Worm (Caenorhabditis elegans): ENCODE measurements around the gene srz-82.

srz-82 gene

ce11 chrIV:3440848-3441247 lies 41.8 kb upstream of the srz-82 start, which contains the start of gene grd-10 (continued):
- no peak for TF ChIP-seq akir-1 (GFP tag; optimal IDR thresholded peaks at IDR 0.05)
- TF ChIP-seq athp-1 (tag; optimal IDR thresholded peaks at IDR 0.05): no peak

- TF ChIP-seq hsf-1 (GFP tag; IDR thresholded peaks at IDR 0.05) (no peak), bed-1 (GFP tag; IDR thresholded peaks at IDR 0.05) (no peak), hmg-20 (GFP tag; IDR thresholded peaks at IDR 0.05) (no peak), ztf-22 (GFP tag; optimal IDR thresholded peaks at IDR 0.05) (no peak), lin-54 (GFP tag; optimal IDR thresholded peaks at IDR 0.05) (no peak), hlh-12 (tag; optimal IDR thresholded peaks at IDR 0.05) (no peak), lag-1 (GFP tag; IDR thresholded peaks at IDR 0.05) (no peak), unc-130 (GFP tag; optimal IDR thresholded peaks at IDR 0.05) (no peak), chd-7 (tag; optimal IDR thresholded peaks at IDR 0.05) (no peak), let-526 (GFP tag; IDR thresholded peaks at IDR 0.05) (no peak), B0336.3 (GFP tag; IDR thresholded peaks at IDR 0.05) (no peak), C06A6.2 (GFP tag; conservative IDR thresholded peaks at IDR 0.05) (no peak)
These were observed 40.2 kb upstream of the srz-82 start for ce11 chrIV:3442513-3442912.

- no peak for TF ChIP-seq mcd-1 (GFP tag; IDR thresholded peaks at IDR 0.05)
- no peak for TF ChIP-seq aptf-3 (GFP tag; IDR thresholded peaks at IDR 0.05)
- no peak for TF ChIP-seq Y56A3A.18 (GFP tag; IDR thresholded peaks at IDR 0.05)
- TF ChIP-seq F23B12.7 (tag; optimal IDR thresholded peaks at IDR 0.05; ENCODE audit: insufficient read depth): no peak
- TF ChIP-seq F22D6.2 (tag; optimal IDR thresholded peaks at IDR 0.05): no peak
These were observed 38.6 kb upstream of the srz-82 start, which contains the start of gene F09D12.2 for ce11 chrIV:3444101-3444500. Gene F09D12.2, minus strand, starts transcription at chrIV:3444201.

- no peak for TF ChIP-seq attf-3 (GFP tag; conservative IDR thresholded peaks at IDR 0.05)
- no peak for TF ChIP-seq hsf-1 (GFP tag; IDR thresholded peaks at IDR 0.05)
- no peak for TF ChIP-seq ztf-18 (tag; optimal IDR thresholded peaks at IDR 0.05)
- no peak for TF ChIP-seq dpl-1 (GFP tag; optimal IDR thresholded peaks at IDR 0.05)
- TF ChIP-seq F10E7.11 (tag; optimal IDR thresholded peaks at IDR 0.05): no peak
- no peak for TF ChIP-seq F57A8.1 (GFP tag; optimal IDR thresholded peaks at IDR 0.05)
- TF ChIP-seq snpc-1.1 (tag; optimal IDR thresholded peaks at IDR 0.05; ENCODE audit: insufficient read depth): no peak
- TF ChIP-seq akir-1 (GFP tag; optimal IDR thresholded peaks at IDR 0.05): no peak
- TF ChIP-seq lsl-1 (GFP tag; optimal IDR thresholded peaks at IDR 0.05): no peak
- no peak for TF ChIP-seq F57C9.4 (tag; optimal IDR thresholded peaks at IDR 0.05)
These were observed 38.1 kb upstream of the srz-82 start, which contains the start of gene F58E2.5 for ce11 chrIV:3444614-3445013. Gene F58E2.5, plus strand, starts transcription at chrIV:3444914.

- TF ChIP-seq bed-2 (GFP tag; IDR thresholded peaks at IDR 0.05) (no peak), mes-4 (tag; optimal IDR thresholded peaks at IDR 0.05) (no peak), zim-3 (tag; optimal IDR thresholded peaks at IDR 0.05) (no peak), athp-1 (tag; optimal IDR thresholded peaks at IDR 0.05) (no peak), ccch-3 (GFP tag; optimal IDR thresholded peaks at IDR 0.05) (no peak), hsf-1 (GFP tag; IDR thresholded peaks at IDR 0.05) (no peak), K12H6.12 (tag; optimal IDR thresholded peaks at IDR 0.05) (no peak)
These were observed 35.3 kb upstream of the srz-82 start for ce11 chrIV:3447350-3447749.

Measured in whole organism, young adult.